Worm (Caenorhabditis elegans) whole organism, late embryonic: Measurements from ENCODE around the gene T13H5.8.

Source experiments
- C08G9.2 ChIP-seq: sonication (generic microtip); optimal IDR thresholded peaks from 2 replicates; lab custom pipeline; 2016; ENCODE audit warnings: mild to moderate bottlenecking, missing genetic modification characterization, moderate library complexity, missing compliant biosample characterization
- C38D4.7 ChIP-seq: fragments of 200-800 bp; sonication (Bioruptor generic); optimal IDR thresholded peaks from 2 replicates; lab custom pipeline; 2018; ENCODE audit warnings: mild to moderate bottlenecking, missing genetic modification characterization, moderate library complexity, missing compliant biosample characterization
- K02D7.2 ChIP-seq: sonication (generic microtip); optimal IDR thresholded peaks from 2 replicates; lab custom pipeline; 2017; ENCODE audit warnings: mild to moderate bottlenecking, missing genetic modification characterization, missing compliant biosample characterization
- Y22D7AL.16 ChIP-seq: sonication (generic microtip); optimal IDR thresholded peaks from 2 replicates; lab custom pipeline; 2016; ENCODE audit warnings: missing genetic modification characterization, missing compliant biosample characterization
- ahr-1 ChIP-seq: sonication (generic microtip); optimal IDR thresholded peaks from 2 replicates; lab custom pipeline; 2016; ENCODE audit warnings: missing genetic modification characterization, missing compliant biosample characterization
- ceh-18 ChIP-seq: sonication (generic microtip); optimal IDR thresholded peaks from 2 replicates; lab custom pipeline; 2016; ENCODE audit warnings: missing genetic modification characterization, missing compliant biosample characterization
- ceh-22 ChIP-seq: sonication (generic microtip); optimal IDR thresholded peaks from 2 replicates; lab custom pipeline; 2017; ENCODE audit warnings: missing biosample characterization, missing genetic modification characterization
- ceh-24 ChIP-seq: sonication (generic microtip); optimal IDR thresholded peaks from 2 replicates; lab custom pipeline; 2016; ENCODE audit warnings: mild to moderate bottlenecking, missing genetic modification characterization, missing compliant biosample characterization
- ceh-31 ChIP-seq: sonication (generic microtip); optimal IDR thresholded peaks from 2 replicates; lab custom pipeline; 2016; ENCODE audit warnings: missing genetic modification characterization, missing compliant biosample characterization
- ceh-34 ChIP-seq: sonication (generic microtip); optimal IDR thresholded peaks from 2 replicates; lab custom pipeline; 2016; ENCODE audit warnings: mild to moderate bottlenecking, missing genetic modification characterization, missing compliant biosample characterization
- ceh-48 ChIP-seq: sonication (generic microtip); optimal IDR thresholded peaks from 2 replicates; lab custom pipeline; 2016; ENCODE audit warnings: missing genetic modification characterization, inconsistent platforms, missing compliant biosample characterization
- ceh-6 ChIP-seq: fragments of 200-800 bp; sonication (Bioruptor generic); optimal IDR thresholded peaks from 2 replicates; lab custom pipeline; 2018; ENCODE audit warnings: mild to moderate bottlenecking, missing genetic modification characterization, missing compliant biosample characterization
- ceh-9 ChIP-seq: sonication (generic microtip); optimal IDR thresholded peaks from 2 replicates; lab custom pipeline; 2016; ENCODE audit warnings: mild to moderate bottlenecking, missing genetic modification characterization, inconsistent platforms, missing compliant biosample characterization
- elt-4 ChIP-seq: sonication (generic microtip); optimal IDR thresholded peaks from 2 replicates; lab custom pipeline; 2016; ENCODE audit warnings: missing genetic modification characterization, missing compliant biosample characterization
- ets-4 ChIP-seq: sonication (generic microtip); optimal IDR thresholded peaks from 2 replicates; lab custom pipeline; 2016; ENCODE audit warnings: missing genetic modification characterization, missing compliant biosample characterization
- fax-1 ChIP-seq: sonication (generic microtip); optimal IDR thresholded peaks from 2 replicates; lab custom pipeline; 2016; ENCODE audit warnings: missing genotype, missing genetic modification characterization, missing compliant biosample characterization
- fkh-10 ChIP-seq: fragments of 150-350 bp; optimal IDR thresholded peaks from 2 replicates; lab custom pipeline; 2014; ENCODE audit warnings: missing biosample characterization, missing genetic modification reagents, missing genetic modification characterization
- gmeb-2 ChIP-seq: sonication (generic microtip); optimal IDR thresholded peaks from 2 replicates; lab custom pipeline; 2016; ENCODE audit warnings: missing genetic modification characterization, inconsistent platforms, missing compliant biosample characterization
- hlh-13 ChIP-seq: fragments of 200-800 bp; sonication (Bioruptor generic); optimal IDR thresholded peaks from 2 replicates; lab custom pipeline; 2018; ENCODE audit warnings: mild to moderate bottlenecking, missing genetic modification characterization, missing compliant biosample characterization
- hlh-15 ChIP-seq: sonication (generic microtip); optimal IDR thresholded peaks from 2 replicates; lab custom pipeline; 2016; ENCODE audit warnings: missing genetic modification characterization, missing compliant biosample characterization
- hlh-30 ChIP-seq: sonication (generic microtip); optimal IDR thresholded peaks from 2 replicates; lab custom pipeline; 2017; ENCODE audit warnings: antibody characterized with exemption, missing genetic modification characterization, missing compliant biosample characterization; ENCODE audit not compliant: insufficient read depth
- hlh-6 ChIP-seq: sonication (generic microtip); optimal IDR thresholded peaks from 2 replicates; lab custom pipeline; 2016; ENCODE audit warnings: missing genotype, missing genetic modification characterization, missing compliant biosample characterization
- lim-6 ChIP-seq: sonication (generic microtip); optimal IDR thresholded peaks from 2 replicates; lab custom pipeline; 2016; ENCODE audit warnings: missing genetic modification characterization, missing compliant biosample characterization
- lin-11 ChIP-seq: fragments of 200-800 bp; sonication (Bioruptor generic); optimal IDR thresholded peaks from 2 replicates; lab custom pipeline; 2018; ENCODE audit warnings: mild to moderate bottlenecking, missing genetic modification characterization, missing compliant biosample characterization
- madf-2 ChIP-seq: sonication (generic microtip); optimal IDR thresholded peaks from 2 replicates; lab custom pipeline; 2017; ENCODE audit warnings: missing genetic modification characterization, missing compliant biosample characterization
- mec-3 ChIP-seq: sonication (generic microtip); optimal IDR thresholded peaks from 2 replicates; lab custom pipeline; 2016; ENCODE audit warnings: borderline replicate concordance, missing genetic modification characterization, missing compliant biosample characterization
- nfya-1 ChIP-seq: sonication (generic microtip); optimal IDR thresholded peaks from 2 replicates; lab custom pipeline; 2017; ENCODE audit warnings: missing genetic modification characterization, mild to moderate bottlenecking, missing compliant biosample characterization, antibody characterized with exemption, moderate library complexity
- nhr-11 ChIP-seq: fragments of 150-350 bp; optimal IDR thresholded peaks from 2 replicates; lab custom pipeline; 2014; ENCODE audit warnings: missing biosample characterization, missing genetic modification characterization
- nhr-232 ChIP-seq: sonication (generic microtip); optimal IDR thresholded peaks from 2 replicates; lab custom pipeline; 2016; ENCODE audit warnings: missing genetic modification characterization, missing compliant biosample characterization
- odd-2 ChIP-seq: sonication (generic microtip); optimal IDR thresholded peaks from 2 replicates; lab custom pipeline; 2017; ENCODE audit warnings: antibody characterized with exemption, mild to moderate bottlenecking, missing genetic modification characterization, missing compliant biosample characterization
- pag-3 ChIP-seq: sonication (generic microtip); optimal IDR thresholded peaks from 2 replicates; lab custom pipeline; 2016; ENCODE audit warnings: missing compliant biosample characterization, missing genetic modification characterization, borderline replicate concordance
- pat-9 ChIP-seq: fragments of 200-800 bp; sonication (Bioruptor generic); optimal IDR thresholded peaks from 2 replicates; lab custom pipeline; 2018; ENCODE audit warnings: mild to moderate bottlenecking, missing genetic modification characterization, moderate library complexity, missing compliant biosample characterization
- pha-4 ChIP-seq: fragments of 150-350 bp; optimal IDR thresholded peaks from 2 replicates; lab custom pipeline; 2018; ENCODE audit warnings: missing biosample characterization, missing genetic modification reagents, missing genetic modification characterization
- pqm-1 ChIP-seq: sonication (generic microtip); optimal IDR thresholded peaks from 2 replicates; lab custom pipeline; 2016; ENCODE audit warnings: missing genetic modification characterization, missing compliant biosample characterization
- ref-2 ChIP-seq: sonication (generic microtip); optimal IDR thresholded peaks from 2 replicates; lab custom pipeline; 2016; ENCODE audit warnings: missing genetic modification characterization, missing compliant biosample characterization
- rnt-1 ChIP-seq: sonication (generic microtip); optimal IDR thresholded peaks from 2 replicates; lab custom pipeline; 2016; ENCODE audit warnings: missing genetic modification characterization, missing compliant biosample characterization
- sdc-2 ChIP-seq: sonication (generic microtip); optimal IDR thresholded peaks from 2 replicates; lab custom pipeline; 2016; ENCODE audit warnings: missing genotype, missing genetic modification characterization, missing compliant biosample characterization
- sox-2 ChIP-seq: fragments of 200-800 bp; sonication (Bioruptor generic); IDR thresholded peaks from 2 replicates; pipeline ENCODE4 v1.3.6; 2022; ENCODE audit warnings: missing genetic modification reagents, missing genetic modification characterization, missing compliant biosample characterization
- sox-4 ChIP-seq: sonication (generic microtip); optimal IDR thresholded peaks from 2 replicates; lab custom pipeline; 2017; ENCODE audit warnings: mild to moderate bottlenecking, missing genetic modification characterization, inconsistent platforms, missing compliant biosample characterization
- syd-9 ChIP-seq: sonication (generic microtip); optimal IDR thresholded peaks from 2 replicates; lab custom pipeline; 2016; ENCODE audit warnings: mild to moderate bottlenecking, missing genetic modification characterization, moderate library complexity, missing compliant biosample characterization
- tbx-7 ChIP-seq: sonication (generic microtip); optimal IDR thresholded peaks from 2 replicates; lab custom pipeline; 2016; ENCODE audit warnings: missing genotype, missing genetic modification characterization, missing compliant biosample characterization
- ttx-3 ChIP-seq: sonication (generic microtip); optimal IDR thresholded peaks from 2 replicates; lab custom pipeline; 2016; ENCODE audit warnings: missing genetic modification reagents, missing genetic modification characterization, missing compliant biosample characterization
- unc-3 ChIP-seq, 2 experiments: fragments of 200-800 bp in 1 of 2; sonication (Bioruptor generic) in 1 of 2; sonication (generic microtip) in 1 of 2; conservative IDR thresholded peaks in 1 of 2; optimal IDR thresholded peaks in 1 of 2; 2 replicates each; pipeline versions ENCODE4 v1.3.6 to Lab custom; 2016 to 2022; ENCODE audit warnings: missing compliant biosample characterization in 2 of 2, missing genetic modification characterization in 2 of 2, missing genetic modification reagents in 1 of 2
- unc-55 ChIP-seq: sonication (generic microtip); optimal IDR thresholded peaks from 2 replicates; lab custom pipeline; 2017; ENCODE audit warnings: missing biosample characterization, missing genetic modification reagents, missing genetic modification characterization
- unc-86 ChIP-seq: sonication (generic microtip); optimal IDR thresholded peaks from 2 replicates; lab custom pipeline; 2016; ENCODE audit warnings: missing genetic modification characterization, missing compliant biosample characterization
- zip-5 ChIP-seq: sonication (generic microtip); optimal IDR thresholded peaks from 2 replicates; lab custom pipeline; 2016; ENCODE audit warnings: missing genetic modification characterization, missing compliant biosample characterization
- ztf-16 ChIP-seq: sonication (generic microtip); optimal IDR thresholded peaks from 2 replicates; lab custom pipeline; 2017; ENCODE audit warnings: missing genetic modification characterization, missing compliant biosample characterization

Gene T13H5.8

DNA sequence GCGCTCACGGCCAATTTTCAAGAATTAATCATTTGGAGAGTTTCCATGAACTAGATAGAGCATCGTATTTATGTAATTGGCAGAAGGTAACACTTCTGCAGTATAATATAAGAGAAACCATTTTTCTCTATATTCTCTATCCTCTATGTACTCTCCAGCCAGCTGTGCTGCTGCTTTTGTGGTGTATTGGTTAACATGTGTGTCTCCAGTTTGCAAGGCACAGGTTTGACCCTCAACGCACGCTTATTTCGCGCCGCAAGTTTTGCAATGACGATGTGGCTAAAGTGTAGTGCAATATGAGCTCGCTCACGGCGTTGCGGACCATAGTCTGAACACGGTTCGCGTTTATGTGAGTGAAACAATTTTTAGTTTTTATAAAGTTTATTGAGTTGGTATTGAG lies 28.7 kb downstream of the T13H5.8 start (continued):
- TF ChIP-seq ceh-18 (peak; percentile 56), ahr-1 (tag; lab: Kevin White, UChicago) (peak; percentile 75), sox-2 (GFP tag; lab: Robert Waterston, UW) (peak; percentile 74), ceh-24 (tag; lab: Kevin White, UChicago) (peak; percentile 65), fkh-10 (no peak), lin-11 (tag; lab: Kevin White, UChicago) (peak; percentile 83), odd-2 (tag; lab: Kevin White, UChicago) (peak; percentile 23), lim-6 (tag; lab: Kevin White, UChicago) (no peak), hlh-15 (tag; lab: Kevin White, UChicago) (peak; percentile 61), ztf-16 (tag; lab: Kevin White, UChicago) (peak; percentile 75), K02D7.2 (tag; lab: Kevin White, UChicago) (peak; percentile 85), ceh-48 (tag; lab: Kevin White, UChicago) (peak; percentile 82), syd-9 (tag; lab: Kevin White, UChicago) (peak; percentile 78), sdc-2 (tag; lab: Kevin White, UChicago) (peak; percentile 63), elt-4 (tag; lab: Kevin White, UChicago) (no peak), unc-3 (GFP tag; conservative IDR thresholded peaks at IDR 0.05; lab: Robert Waterston, UW) (peak; percentile 71; the same call in 1 of the 2 replicates), unc-3 (tag; optimal IDR thresholded peaks at IDR 0.05; lab: Kevin White, UChicago) (peak; percentile 75), ceh-6 (GFP tag; lab: Kevin White, UChicago) (peak; percentile 87), ref-2 (no peak), ttx-3 (tag; lab: Kevin White, UChicago) (peak; percentile 84), zip-5 (tag; lab: Kevin White, UChicago) (peak; percentile 33), fax-1 (tag; lab: Kevin White, UChicago) (peak; percentile 72), sox-4 (tag; lab: Kevin White, UChicago) (peak; percentile 84), ceh-9 (peak; percentile 33), ceh-34 (tag; lab: Kevin White, UChicago) (peak; percentile 90), hlh-30 (tag; lab: Kevin White, UChicago) (peak; percentile 11), nhr-11 (tag; lab: Kevin White, UChicago) (no peak), pag-3 (tag; lab: Kevin White, UChicago) (peak; percentile 27), tbx-7 (peak; percentile 70), unc-86 (peak; percentile 80), pqm-1 (peak; percentile 49), rnt-1 (tag; lab: Kevin White, UChicago) (peak; percentile 79), nhr-232 (tag; lab: Kevin White, UChicago) (peak; percentile 65), hlh-13 (peak; percentile 82), Y22D7AL.16 (tag; lab: Kevin White, UChicago) (peak; percentile 59), hlh-6 (tag; lab: Kevin White, UChicago) (peak; percentile 85), ceh-22 (no peak), C08G9.2 (peak; percentile 63), madf-2 (tag; lab: Kevin White, UChicago) (peak; percentile 67), ets-4 (tag; lab: Kevin White, UChicago) (peak; percentile 71), mec-3 (tag; lab: Kevin White, UChicago) (no peak), pat-9 (tag; lab: Kevin White, UChicago) (peak; percentile 83), C38D4.7 (peak; percentile 78), gmeb-2 (tag; lab: Kevin White, UChicago) (peak; percentile 86), ceh-31 (peak; percentile 66), nfya-1 (tag; lab: Kevin White, UChicago) (peak; percentile 51), pha-4 (tag; lab: Kevin White, UChicago) (no peak), unc-55 (GFP tag; lab: Kevin White, UChicago) (no peak)
